Fruit fly (Drosophila melanogaster) whole organism, embryonic: ENCODE results near the gene Usp10.

ENCODE experiments used
- Atf-2 ChIP-seq: fragments of 200-800 bp; sonication (Bioruptor generic); optimal IDR thresholded peaks from 2 replicates; lab custom pipeline; 2016; ENCODE audit warnings: missing biosample characterization, missing genetic modification characterization
- Bdp1 ChIP-seq: fragments of 200-800 bp; sonication (Bioruptor generic); optimal IDR thresholded peaks from 3 replicates; lab custom pipeline; 2016; ENCODE audit warnings: missing biosample characterization, missing genetic modification characterization
- Blimp-1 ChIP-seq: fragments of 200-800 bp; sonication (Bioruptor generic); optimal IDR thresholded peaks from 3 replicates; lab custom pipeline; 2018; ENCODE audit warnings: missing biosample characterization, missing genetic modification characterization, mild to moderate bottlenecking, moderate library complexity, missing genetic modification reagents
- BtbVII ChIP-seq: fragments of 200-800 bp; sonication (Bioruptor generic); optimal IDR thresholded peaks from 3 replicates; lab custom pipeline; 2017; ENCODE audit warnings: missing biosample characterization, mild to moderate bottlenecking, missing genetic modification characterization
- CG10209 ChIP-seq: fragments of 200-800 bp; sonication (Bioruptor generic); optimal IDR thresholded peaks from 3 replicates; lab custom pipeline; 2017; ENCODE audit warnings: missing biosample characterization, mild to moderate bottlenecking, missing genetic modification characterization, missing genetic modification reagents
- CG10321 ChIP-seq: fragments of 200-800 bp; sonication (Bioruptor generic); IDR thresholded peaks from 2 replicates; pipeline ENCODE4 v1.3.6; 2022; ENCODE audit warnings: missing biosample characterization, missing genetic modification characterization
- CG10979 ChIP-seq: fragments of 200-800 bp; sonication (Bioruptor generic); optimal IDR thresholded peaks from 2 replicates; lab custom pipeline; 2018; ENCODE audit warnings: missing biosample characterization, mild to moderate bottlenecking, missing genetic modification characterization, moderate library complexity
- CG11085 ChIP-seq: fragments of 200-800 bp; sonication (Bioruptor generic); IDR thresholded peaks from 2 replicates; pipeline ENCODE4 v1.3.6; 2022; ENCODE audit warnings: missing biosample characterization, missing genetic modification characterization
- CG12219 ChIP-seq: fragments of 200-800 bp; sonication (Bioruptor generic); optimal IDR thresholded peaks from 3 replicates; lab custom pipeline; 2018; ENCODE audit warnings: missing biosample characterization, mild to moderate bottlenecking, missing genetic modification characterization
- CG17802 ChIP-seq: fragments of 200-800 bp; sonication (Bioruptor generic); optimal IDR thresholded peaks from 2 replicates; lab custom pipeline; 2018; ENCODE audit warnings: missing biosample characterization, mild to moderate bottlenecking, missing genetic modification characterization, moderate library complexity
- CG17912 ChIP-seq: fragments of 200-800 bp; sonication (Bioruptor generic); optimal IDR thresholded peaks from 2 replicates; lab custom pipeline; 2018; ENCODE audit warnings: missing biosample characterization, mild to moderate bottlenecking, missing genetic modification characterization
- CG1792 ChIP-seq: fragments of 200-800 bp; sonication (Bioruptor generic); optimal IDR thresholded peaks from 2 replicates; lab custom pipeline; 2016; ENCODE audit warnings: missing biosample characterization, missing genetic modification characterization
- CG30431 ChIP-seq: fragments of 200-800 bp; sonication (Bioruptor generic); optimal IDR thresholded peaks from 2 replicates; lab custom pipeline; 2017; ENCODE audit warnings: missing biosample characterization, missing genetic modification characterization
- CG34422 ChIP-seq: fragments of 200-800 bp; sonication (Bioruptor generic); IDR thresholded peaks from 3 replicates; pipeline ENCODE4 v1.3.6; 2022; ENCODE audit warnings: missing biosample characterization, missing genetic modification characterization
- CG6654 ChIP-seq: fragments of 200-800 bp; sonication (Bioruptor generic); optimal IDR thresholded peaks from 2 replicates; lab custom pipeline; 2017; ENCODE audit warnings: missing biosample characterization, mild to moderate bottlenecking, missing genetic modification characterization
- CG6683 ChIP-seq: fragments of 200-800 bp; sonication (Bioruptor generic); optimal IDR thresholded peaks from 2 replicates; lab custom pipeline; 2017; ENCODE audit warnings: missing biosample characterization, mild to moderate bottlenecking, missing genetic modification characterization, missing genetic modification reagents
- CG6689 ChIP-seq: fragments of 200-800 bp; sonication (Bioruptor generic); IDR thresholded peaks from 2 replicates; pipeline ENCODE4 v1.3.6; 2022; ENCODE audit warnings: missing biosample characterization, missing genetic modification characterization
- CG6813 ChIP-seq: fragments of 200-800 bp; sonication (Bioruptor generic); optimal IDR thresholded peaks from 2 replicates; lab custom pipeline; 2017; ENCODE audit warnings: missing biosample characterization, missing genetic modification characterization, mild to moderate bottlenecking, moderate library complexity, missing genetic modification reagents
- CG7786 ChIP-seq: fragments of 200-800 bp; sonication (Bioruptor generic); optimal IDR thresholded peaks from 2 replicates; lab custom pipeline; 2016; ENCODE audit warnings: missing biosample characterization, missing genetic modification characterization
- CG8290 ChIP-seq, 3 experiments: fragments of 200-800 bp; sonication (Bioruptor generic); optimal IDR thresholded peaks; 2 replicates each; lab custom pipeline; 2016 to 2019; ENCODE audit warnings: missing biosample characterization in 3 of 3, missing genetic modification characterization in 3 of 3, mild to moderate bottlenecking in 2 of 3, moderate library complexity in 1 of 3
- CG9797 ChIP-seq: fragments of 200-800 bp; sonication (Bioruptor generic); optimal IDR thresholded peaks from 3 replicates; lab custom pipeline; 2018; ENCODE audit warnings: missing biosample characterization, mild to moderate bottlenecking, missing genetic modification characterization
- CG9876 ChIP-seq: fragments of 200-800 bp; sonication (Bioruptor generic); optimal IDR thresholded peaks from 2 replicates; lab custom pipeline; 2016; ENCODE audit warnings: missing biosample characterization, missing genetic modification characterization
- Dek ChIP-seq: fragments of 200-800 bp; sonication (Bioruptor generic); optimal IDR thresholded peaks from 3 replicates; lab custom pipeline; 2019; ENCODE audit warnings: missing biosample characterization, mild to moderate bottlenecking, missing genetic modification characterization, moderate library complexity
- Eip74EF ChIP-seq, 2 experiments: fragments of 200-800 bp in 1 of 2; fragments of >200 bp in 1 of 2; sonication (Bioruptor generic) in 1 of 2; optimal IDR thresholded peaks; 2 replicates each; lab custom pipeline; 2017 to 2019; ENCODE audit warnings: missing biosample characterization in 2 of 2, missing genetic modification characterization in 2 of 2, mild to moderate bottlenecking in 1 of 2, moderate library complexity in 1 of 2
- HHEX ChIP-seq: fragments of 200-800 bp; sonication (Bioruptor generic); optimal IDR thresholded peaks from 3 replicates; lab custom pipeline; 2017; ENCODE audit warnings: missing biosample characterization, mild to moderate bottlenecking, missing genetic modification characterization, missing genetic modification reagents
- Hey ChIP-seq: fragments of 200-800 bp; sonication (Bioruptor generic); optimal IDR thresholded peaks from 3 replicates; lab custom pipeline; 2018; ENCODE audit warnings: missing biosample characterization, mild to moderate bottlenecking, missing genetic modification characterization
- Med ChIP-seq: fragments of 200-800 bp; sonication (Bioruptor generic); peaks from one replicate; lab custom pipeline; 2016; ENCODE audit warnings: missing biosample characterization, missing genetic modification characterization, mild to moderate bottlenecking, inconsistent platforms, moderate library complexity
- Myb ChIP-seq: fragments of 200-800 bp; sonication (Bioruptor generic); optimal IDR thresholded peaks from 2 replicates; lab custom pipeline; 2016; ENCODE audit warnings: missing biosample characterization, missing genetic modification characterization
- NK7.1 ChIP-seq: fragments of 200-800 bp; sonication (Bioruptor generic); optimal IDR thresholded peaks from 3 replicates; lab custom pipeline; 2016; ENCODE audit warnings: missing biosample characterization, missing genetic modification characterization
- NfI ChIP-seq: fragments of 200-800 bp; sonication (Bioruptor generic); optimal IDR thresholded peaks from 3 replicates; lab custom pipeline; 2018; ENCODE audit warnings: missing biosample characterization, mild to moderate bottlenecking, missing genetic modification characterization, moderate library complexity
- Poxn ChIP-seq: fragments of 200-800 bp; sonication (Bioruptor generic); IDR thresholded peaks from 2 replicates; pipeline ENCODE4 v1.3.6; 2022; ENCODE audit warnings: missing biosample characterization, missing genetic modification characterization
- Spps ChIP-seq: fragments of 200-800 bp; sonication (Bioruptor generic); optimal IDR thresholded peaks from 2 replicates; lab custom pipeline; 2018; ENCODE audit warnings: missing biosample characterization, mild to moderate bottlenecking, missing genetic modification characterization
- ase ChIP-seq: fragments of 200-800 bp; sonication (Bioruptor generic); IDR thresholded peaks from 3 replicates; pipeline ENCODE4 v1.3.6; 2022; ENCODE audit warnings: missing biosample characterization, missing genetic modification characterization
- az2 ChIP-seq: fragments of 200-800 bp; sonication (Bioruptor generic); optimal IDR thresholded peaks from 3 replicates; lab custom pipeline; 2016; ENCODE audit warnings: missing biosample characterization, missing genetic modification characterization
- cas ChIP-seq: fragments of 200-800 bp; sonication (Bioruptor generic); IDR thresholded peaks from 2 replicates; pipeline ENCODE4 v1.3.6; 2022; ENCODE audit warnings: missing biosample characterization, missing genetic modification characterization
- exex ChIP-seq: fragments of 200-800 bp; sonication (Bioruptor generic); optimal IDR thresholded peaks from 4 replicates; lab custom pipeline; 2018; ENCODE audit warnings: missing biosample characterization, mild to moderate bottlenecking, missing genetic modification characterization, moderate library complexity
- gce ChIP-seq: fragments of 200-800 bp; sonication (Bioruptor generic); IDR thresholded peaks from 3 replicates; pipeline ENCODE4 v1.3.6; 2022; ENCODE audit warnings: missing biosample characterization, missing genetic modification characterization
- gsb-n ChIP-seq: fragments of 200-800 bp; sonication (Bioruptor generic); optimal IDR thresholded peaks from 3 replicates; lab custom pipeline; 2018; ENCODE audit warnings: missing biosample characterization, mild to moderate bottlenecking, missing genetic modification characterization
- ham ChIP-seq: fragments of 200-800 bp; sonication (Bioruptor generic); IDR thresholded peaks from 2 replicates; pipeline ENCODE4 v1.3.6; 2022; ENCODE audit warnings: missing biosample characterization, missing genetic modification characterization
- ken ChIP-seq: fragments of 200-800 bp; sonication (Bioruptor generic); IDR thresholded peaks from 3 replicates; pipeline ENCODE4 v1.3.6; 2022; ENCODE audit warnings: missing biosample characterization, missing genetic modification characterization
- luna ChIP-seq: fragments of 200-800 bp; sonication (Bioruptor generic); optimal IDR thresholded peaks from 2 replicates; lab custom pipeline; 2016; ENCODE audit warnings: missing biosample characterization, missing genetic modification characterization
- peb ChIP-seq: fragments of 200-800 bp; sonication (Bioruptor generic); IDR thresholded peaks from 2 replicates; pipeline ENCODE4 v1.3.6; 2022; ENCODE audit warnings: missing biosample characterization, missing genetic modification characterization
- pros ChIP-seq: fragments of 200-800 bp; sonication (Bioruptor generic); optimal IDR thresholded peaks from 3 replicates; lab custom pipeline; 2019; ENCODE audit warnings: missing biosample characterization, mild to moderate bottlenecking, missing genetic modification characterization, moderate library complexity
- repo ChIP-seq: fragments of 200-800 bp; sonication (Bioruptor generic); optimal IDR thresholded peaks from 2 replicates; lab custom pipeline; 2016; ENCODE audit warnings: missing biosample characterization, missing genetic modification characterization
- rib ChIP-seq: fragments of 200-800 bp; sonication (Bioruptor generic); IDR thresholded peaks from 2 replicates; pipeline ENCODE4 v1.3.6; 2022; ENCODE audit warnings: missing biosample characterization, missing genetic modification characterization
- schlank ChIP-seq: fragments of 200-800 bp; sonication (Bioruptor generic); optimal IDR thresholded peaks from 2 replicates; lab custom pipeline; 2018; ENCODE audit warnings: missing biosample characterization, mild to moderate bottlenecking, missing genetic modification characterization
- sisA ChIP-seq: fragments of 200-800 bp; sonication (Bioruptor generic); IDR thresholded peaks from 2 replicates; pipeline ENCODE4 v1.3.6; 2022; ENCODE audit warnings: missing biosample characterization, missing genetic modification characterization
- sob ChIP-seq: fragments of 200-800 bp; sonication (Bioruptor generic); IDR thresholded peaks from 2 replicates; pipeline ENCODE4 v1.3.6; 2022; ENCODE audit warnings: missing biosample characterization, missing genetic modification characterization
- unpg ChIP-seq: fragments of 200-800 bp; sonication (Bioruptor generic); optimal IDR thresholded peaks from 3 replicates; lab custom pipeline; 2018; ENCODE audit warnings: missing biosample characterization, mild to moderate bottlenecking, missing genetic modification characterization, moderate library complexity
- wdn ChIP-seq: fragments of 200-800 bp; sonication (Bioruptor generic); IDR thresholded peaks from 2 replicates; pipeline ENCODE4 v1.3.6; 2022; ENCODE audit warnings: missing biosample characterization, missing genetic modification characterization

Usp10 gene

dm6 chr3L:872389-872972, 782 bp downstream of the Usp10 start (continued):
- no peak for TF ChIP-seq Poxn (GFP tag; lab: Robert Waterston, UW)
- no peak for TF ChIP-seq CG6813
- TF ChIP-seq sisA (GFP tag; lab: Robert Waterston, UW): peak; percentile 40; the same call in 1 of the 2 replicates
- TF ChIP-seq ham: no peak
- peak; percentile 63 for TF ChIP-seq Myb (GFP tag; lab: Kevin White, UChicago)
- TF ChIP-seq Blimp-1 (GFP tag; lab: Kevin White, UChicago): peak; percentile 45
- TF ChIP-seq az2 (GFP tag; lab: Kevin White, UChicago): peak; percentile 46
- peak; percentile 47 for TF ChIP-seq Atf-2 (GFP tag; lab: Kevin White, UChicago)
- peak; percentile 64 for TF ChIP-seq ken
- TF ChIP-seq sob (GFP tag; lab: Robert Waterston, UW): no peak
- TF ChIP-seq BtbVII (GFP tag; lab: Kevin White, UChicago): no peak
- no peak for TF ChIP-seq cas
- peak; percentile 67 for TF ChIP-seq CG34422 (GFP tag; lab: Robert Waterston, UW)
- TF ChIP-seq CG9876 (GFP tag; lab: Kevin White, UChicago): peak; percentile 67
- TF ChIP-seq ase (GFP tag; lab: Robert Waterston, UW): no peak
- no peak for TF ChIP-seq Dek (tag; lab: Kevin White, UChicago)
- TF ChIP-seq pros (GFP tag; lab: Kevin White, UChicago): no peak
- TF ChIP-seq Eip74EF (GFP tag; optimal IDR thresholded peaks at IDR 0.05; lab: Kevin White, UChicago): no peak
- TF ChIP-seq peb: no peak
- TF ChIP-seq NfI (GFP tag; lab: Kevin White, UChicago): no peak
- TF ChIP-seq CG6654 (GFP tag; lab: Kevin White, UChicago): no peak
- TF ChIP-seq Med (GFP tag; lab: Kevin White, UChicago): peak; percentile 83
- no peak for TF ChIP-seq schlank
- no peak for TF ChIP-seq CG11085 (GFP tag; lab: Robert Waterston, UW)
- TF ChIP-seq luna: peak; percentile 63
- TF ChIP-seq CG9797 (GFP tag; lab: Kevin White, UChicago): no peak
- TF ChIP-seq Spps (tag; lab: Kevin White, UChicago): no peak
- TF ChIP-seq CG8290 (GFP tag; optimal IDR thresholded peaks at IDR 0.05; lab: Kevin White, UChicago): peak; percentile 17
- peak in 1 of 2 experiments; percentile 21 for TF ChIP-seq CG8290 (tag; optimal IDR thresholded peaks at IDR 0.05; lab: Kevin White, UChicago)
- peak; percentile 27 for TF ChIP-seq CG1792 (GFP tag; lab: Kevin White, UChicago)
- TF ChIP-seq CG6689 (GFP tag; lab: Robert Waterston, UW): 0 out of 2 replicates have a peak, but pooled peaks have one; percentile 9
- peak; percentile 26 for TF ChIP-seq NK7.1 (GFP tag; lab: Kevin White, UChicago)
- TF ChIP-seq Bdp1 (GFP tag; lab: Kevin White, UChicago): peak; percentile 0
- TF ChIP-seq exex (tag; lab: Kevin White, UChicago): peak; percentile 7
- TF ChIP-seq CG7786 (GFP tag; lab: Kevin White, UChicago): peak; percentile 40
- no peak for TF ChIP-seq unpg
- TF ChIP-seq CG12219 (GFP tag; lab: Kevin White, UChicago): no peak
- no peak for TF ChIP-seq wdn (GFP tag; lab: Robert Waterston, UW)
- TF ChIP-seq CG6683: no peak
- no peak for TF ChIP-seq CG10209 (GFP tag; lab: Kevin White, UChicago)
- no peak for TF ChIP-seq CG10321
- TF ChIP-seq rib: no peak
- no peak for TF ChIP-seq gce (GFP tag; lab: Robert Waterston, UW)
- TF ChIP-seq CG10979 (tag; lab: Kevin White, UChicago): peak; percentile 9
- peak; percentile 10 for TF ChIP-seq repo (GFP tag; lab: Kevin White, UChicago)
- peak; percentile 10 for TF ChIP-seq gsb-n (tag; lab: Kevin White, UChicago)
- TF ChIP-seq CG30431 (GFP tag; lab: Kevin White, UChicago): no peak
- TF ChIP-seq CG17912 (GFP tag; lab: Kevin White, UChicago): peak; percentile 5
- TF ChIP-seq CG17802 (tag; lab: Kevin White, UChicago): no peak
- no peak for TF ChIP-seq Hey (tag; lab: Kevin White, UChicago)
- TF ChIP-seq HHEX (GFP tag; lab: Kevin White, UChicago): no peak
